Worm (Caenorhabditis elegans) whole organism, L1 larva: Measurements from ENCODE around the gene ZC302.3.

Source experiments
- C16A3.4 ChIP-seq: fragments of 150-350 bp; optimal IDR thresholded peaks from 2 replicates; lab custom pipeline; 2014; ENCODE audit warnings: missing biosample characterization, missing genetic modification characterization
- C34B4.2 ChIP-seq: sonication (generic microtip); optimal IDR thresholded peaks from 2 replicates; lab custom pipeline; 2017; ENCODE audit warnings: mild to moderate bottlenecking, missing genetic modification characterization, missing compliant biosample characterization
- F16B12.6 ChIP-seq: fragments of 150-350 bp; optimal IDR thresholded peaks from 2 replicates; lab custom pipeline; 2014; ENCODE audit warnings: missing biosample characterization, missing genetic modification characterization
- Y116A8C.19 ChIP-seq: sonication (generic microtip); optimal IDR thresholded peaks from 2 replicates; lab custom pipeline; 2016; ENCODE audit warnings: missing compliant biosample characterization, missing genetic modification characterization, borderline replicate concordance
- aha-1 ChIP-seq: fragments of 150-350 bp; optimal IDR thresholded peaks from 2 replicates; lab custom pipeline; 2014; ENCODE audit warnings: missing biosample characterization, missing genetic modification characterization
- aly-2 ChIP-seq: fragments of 150-350 bp; optimal IDR thresholded peaks from 2 replicates; lab custom pipeline; 2014; ENCODE audit warnings: missing biosample characterization, missing genetic modification characterization
- blmp-1 ChIP-seq: fragments of 150-350 bp; optimal IDR thresholded peaks from 2 replicates; lab custom pipeline; 2014; ENCODE audit warnings: missing biosample characterization, missing genetic modification characterization
- ceh-63 ChIP-seq: fragments of 200-800 bp; sonication (Bioruptor generic); optimal IDR thresholded peaks from 2 replicates; lab custom pipeline; 2018; ENCODE audit warnings: mild to moderate bottlenecking, missing genetic modification characterization, missing compliant biosample characterization
- ceh-8 ChIP-seq: fragments of 200-800 bp; sonication (Bioruptor generic); optimal IDR thresholded peaks from 2 replicates; lab custom pipeline; 2018; ENCODE audit warnings: mild to moderate bottlenecking, missing genetic modification characterization, moderate library complexity, missing compliant biosample characterization
- ceh-82 ChIP-seq, 3 experiments: fragments of 150-350 bp in 1 of 3; sonication (generic microtip) in 2 of 3; optimal IDR thresholded peaks; 2 replicates each; lab custom pipeline; 2014 to 2017; ENCODE audit warnings: missing biosample characterization in 3 of 3, missing genetic modification characterization in 3 of 3
- ceh-88 ChIP-seq: fragments of 200-800 bp; sonication (Bioruptor generic); IDR thresholded peaks from 2 replicates; pipeline ENCODE4 v1.3.6; 2022; ENCODE audit warnings: missing genetic modification characterization, missing compliant biosample characterization
- ceh-90 ChIP-seq: sonication (generic microtip); optimal IDR thresholded peaks from 2 replicates; lab custom pipeline; 2016; ENCODE audit warnings: missing genetic modification characterization, missing compliant biosample characterization
- dpl-1 ChIP-seq, 3 experiments: fragments of 150-350 bp in 2 of 3; sonication (generic microtip) in 1 of 3; optimal IDR thresholded peaks; 2 replicates each; lab custom pipeline; 2014 to 2017; ENCODE audit warnings: missing biosample characterization in 3 of 3, missing genetic modification characterization in 3 of 3, missing genetic modification reagents in 3 of 3
- dsc-1 ChIP-seq: sonication (generic microtip); optimal IDR thresholded peaks from 2 replicates; lab custom pipeline; 2016; ENCODE audit warnings: mild to moderate bottlenecking, missing genetic modification characterization, missing compliant biosample characterization
- egl-13 ChIP-seq: sonication (generic microtip); optimal IDR thresholded peaks from 2 replicates; lab custom pipeline; 2016; ENCODE audit warnings: missing genotype, missing genetic modification reagents, missing genetic modification characterization, missing compliant biosample characterization
- egl-27 ChIP-seq, 2 experiments: fragments of 150-350 bp in 1 of 2; sonication (generic microtip); optimal IDR thresholded peaks; 3 replicates each; lab custom pipeline; 2017 to 2018; ENCODE audit warnings: missing biosample characterization in 2 of 2, missing genetic modification characterization in 2 of 2, missing genetic modification reagents in 2 of 2
- fkh-10 ChIP-seq: sonication (generic microtip); optimal IDR thresholded peaks from 2 replicates; lab custom pipeline; 2017; ENCODE audit warnings: missing biosample characterization, missing genetic modification reagents, missing genetic modification characterization
- fkh-4 ChIP-seq: sonication (generic microtip); optimal IDR thresholded peaks from 2 replicates; lab custom pipeline; 2016; ENCODE audit warnings: missing compliant biosample characterization, missing genetic modification characterization, borderline replicate concordance
- grh-1 ChIP-seq: fragments of 200-800 bp; sonication (Bioruptor generic); IDR thresholded peaks from 2 replicates; pipeline ENCODE4 v1.3.6; 2022; ENCODE audit warnings: missing genetic modification reagents, missing genetic modification characterization, missing compliant biosample characterization
- isw-1 ChIP-seq: fragments of 200-800 bp; sonication (Bioruptor generic); IDR thresholded peaks from 2 replicates; pipeline ENCODE4 v1.3.6; 2022; ENCODE audit warnings: missing genetic modification characterization, missing compliant biosample characterization
- lin-13 ChIP-seq: fragments of 150-350 bp; optimal IDR thresholded peaks from 2 replicates; lab custom pipeline; 2014; ENCODE audit warnings: missing biosample characterization, missing genetic modification reagents, missing genetic modification characterization
- lin-14 ChIP-seq: fragments of 200-800 bp; sonication (Bioruptor generic); optimal IDR thresholded peaks from 2 replicates; lab custom pipeline; 2018; ENCODE audit warnings: mild to moderate bottlenecking, missing genetic modification characterization, moderate library complexity, missing compliant biosample characterization
- lin-15B ChIP-seq: fragments of 150-350 bp; sonication (generic microtip); optimal IDR thresholded peaks from 3 replicates; lab custom pipeline; 2014; ENCODE audit warnings: missing biosample characterization, missing genetic modification characterization
- lin-35 ChIP-seq, 2 experiments: fragments of 150-350 bp; optimal IDR thresholded peaks; 2 replicates each; lab custom pipeline; 2014; ENCODE audit warnings: missing biosample characterization in 2 of 2, missing genetic modification characterization in 2 of 2, missing genetic modification reagents in 2 of 2
- lin-39 ChIP-seq: fragments of 150-350 bp; optimal IDR thresholded peaks from 2 replicates; lab custom pipeline; 2014; ENCODE audit warnings: missing biosample characterization, missing genetic modification reagents, missing genetic modification characterization
- lir-3 ChIP-seq: sonication (generic microtip); optimal IDR thresholded peaks from 2 replicates; lab custom pipeline; 2016; ENCODE audit warnings: mild to moderate bottlenecking, missing genetic modification characterization, moderate library complexity, missing compliant biosample characterization; ENCODE audit not compliant: poor library complexity
- lsy-2 ChIP-seq, 2 experiments: fragments of 150-350 bp; optimal IDR thresholded peaks; 2 replicates each; lab custom pipeline; 2014; ENCODE audit warnings: missing biosample characterization in 2 of 2, missing genetic modification characterization in 2 of 2
- mab-9 ChIP-seq: fragments of 200-800 bp; sonication (Bioruptor generic); IDR thresholded peaks from 2 replicates; pipeline ENCODE4 v1.3.6; 2022; ENCODE audit warnings: missing genetic modification reagents, missing genetic modification characterization, missing compliant biosample characterization
- mdl-1 ChIP-seq, 2 experiments: fragments of 150-350 bp; optimal IDR thresholded peaks; 2 replicates each; lab custom pipeline; 2014 to 2017; ENCODE audit warnings: missing biosample characterization in 2 of 2, missing genetic modification characterization in 2 of 2, inconsistent platforms in 1 of 2
- mef-2 ChIP-seq: fragments of 150-350 bp; optimal IDR thresholded peaks from 2 replicates; lab custom pipeline; 2014; ENCODE audit warnings: missing biosample characterization, missing genetic modification characterization
- nhr-12 ChIP-seq: sonication (generic microtip); optimal IDR thresholded peaks from 2 replicates; lab custom pipeline; 2017; ENCODE audit warnings: missing biosample characterization, missing genetic modification characterization
- nhr-19 ChIP-seq: fragments of 200-800 bp; sonication (Bioruptor generic); conservative IDR thresholded peaks from 2 replicates; pipeline ENCODE4 v1.3.6; 2022; ENCODE audit warnings: missing genetic modification characterization, missing compliant biosample characterization
- nhr-47 ChIP-seq: sonication (generic microtip); optimal IDR thresholded peaks from 2 replicates; lab custom pipeline; 2016; ENCODE audit warnings: mild to moderate bottlenecking, missing genetic modification characterization, moderate library complexity, missing compliant biosample characterization
- nhr-76 ChIP-seq: sonication (generic microtip); optimal IDR thresholded peaks from 2 replicates; lab custom pipeline; 2017; ENCODE audit warnings: missing biosample characterization, missing genetic modification characterization
- nhr-84 ChIP-seq: sonication (generic microtip); optimal IDR thresholded peaks from 2 replicates; lab custom pipeline; 2017; ENCODE audit warnings: missing biosample characterization, missing genetic modification characterization
- nhr-85 ChIP-seq: sonication (generic microtip); peaks from one replicate; lab custom pipeline; 2016; ENCODE audit warnings: missing genetic modification characterization, inconsistent platforms, missing compliant biosample characterization
- pqm-1 ChIP-seq: sonication (generic microtip); optimal IDR thresholded peaks from 3 replicates; lab custom pipeline; 2017; ENCODE audit warnings: missing biosample characterization, missing genetic modification characterization
- rnt-1 ChIP-seq: sonication (generic microtip); optimal IDR thresholded peaks from 2 replicates; lab custom pipeline; 2016; ENCODE audit warnings: mild to moderate bottlenecking, missing genetic modification characterization, moderate library complexity, missing compliant biosample characterization
- skn-1 ChIP-seq: fragments of 150-350 bp; optimal IDR thresholded peaks from 2 replicates; lab custom pipeline; 2014; ENCODE audit warnings: missing biosample characterization, missing genetic modification characterization
- snu-23 ChIP-seq: sonication (generic microtip); optimal IDR thresholded peaks from 2 replicates; lab custom pipeline; 2016; ENCODE audit warnings: missing genetic modification characterization, missing compliant biosample characterization
- sox-4 ChIP-seq: sonication (generic microtip); optimal IDR thresholded peaks from 2 replicates; lab custom pipeline; 2016; ENCODE audit warnings: missing genetic modification characterization, missing compliant biosample characterization
- sptf-1 ChIP-seq: fragments of 150-350 bp; optimal IDR thresholded peaks from 2 replicates; lab custom pipeline; 2014; ENCODE audit warnings: missing biosample characterization, missing genetic modification characterization
- sup-37 ChIP-seq: fragments of 200-800 bp; sonication (Bioruptor generic); optimal IDR thresholded peaks from 2 replicates; lab custom pipeline; 2018; ENCODE audit warnings: mild to moderate bottlenecking, missing genetic modification characterization, missing compliant biosample characterization
- swsn-7 ChIP-seq: sonication (generic microtip); optimal IDR thresholded peaks from 2 replicates; lab custom pipeline; 2016; ENCODE audit warnings: missing genetic modification characterization, missing compliant biosample characterization
- tlp-1 ChIP-seq: fragments of 150-350 bp; optimal IDR thresholded peaks from 2 replicates; lab custom pipeline; 2014; ENCODE audit warnings: missing biosample characterization, missing genetic modification characterization
- unc-130 ChIP-seq: fragments of 150-350 bp; optimal IDR thresholded peaks from 2 replicates; lab custom pipeline; 2017; ENCODE audit warnings: missing biosample characterization, missing genetic modification characterization, inconsistent platforms
- unc-30 ChIP-seq: sonication (generic microtip); optimal IDR thresholded peaks from 2 replicates; lab custom pipeline; 2017; ENCODE audit warnings: missing biosample characterization, missing genetic modification characterization
- unc-98 ChIP-seq: fragments of 200-800 bp; sonication (Bioruptor generic); IDR thresholded peaks from 2 replicates; pipeline ENCODE4 v1.3.6; 2022; ENCODE audit warnings: missing genetic modification characterization, missing compliant biosample characterization
- vab-15 ChIP-seq: sonication (generic microtip); optimal IDR thresholded peaks from 2 replicates; lab custom pipeline; 2017; ENCODE audit warnings: missing genotype, mild to moderate bottlenecking, missing genetic modification characterization, missing compliant biosample characterization
- ztf-11 ChIP-seq, 2 experiments: sonication (generic microtip); optimal IDR thresholded peaks; 2 replicates each; lab custom pipeline; 2016 to 2017; ENCODE audit warnings: missing genetic modification characterization in 2 of 2, missing biosample characterization in 1 of 2, missing compliant biosample characterization in 1 of 2
- ztf-4 ChIP-seq: fragments of 150-350 bp; optimal IDR thresholded peaks from 2 replicates; lab custom pipeline; 2014; ENCODE audit warnings: missing biosample characterization, missing genetic modification characterization

ZC302.3 gene

ce11 chrV:10729456-10729904 lies 11.8 kb downstream of the ZC302.3 start (continued):
- TF ChIP-seq lin-14 (GFP tag; lab: Kevin White, UChicago) (peak; percentile 69), lin-35 (GFP tag; optimal IDR thresholded peaks at IDR 0.05; lab: Kevin White, UChicago) (peak in 1 of 2 experiments; percentile 64)

DNA sequence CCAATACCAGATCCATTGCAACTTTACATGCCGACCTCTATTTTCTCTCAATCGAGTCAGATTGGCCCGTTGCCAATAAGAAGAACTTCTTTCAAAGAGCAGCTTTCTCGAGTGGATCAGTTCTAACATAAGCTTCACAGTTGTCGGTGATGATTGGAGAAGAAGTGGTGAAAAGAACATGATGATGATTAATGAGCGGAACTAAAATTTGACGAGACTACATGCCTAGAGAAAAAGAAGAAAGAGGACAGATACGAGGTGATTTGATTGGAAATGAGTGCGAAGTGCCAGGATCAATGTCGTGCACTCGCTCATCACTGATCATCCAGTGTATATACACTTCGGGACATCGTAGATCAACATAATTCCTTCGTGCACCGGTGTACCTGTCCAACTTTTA lies 13.6 kb downstream of the ZC302.3 start:
- TF ChIP-seq nhr-76 (tag; lab: Kevin White, UChicago): no peak
- TF ChIP-seq lin-35 (GFP tag; optimal IDR thresholded peaks at IDR 0.05; lab: Kevin White, UChicago): peak in 1 of 2 experiments; percentile 6
- TF ChIP-seq ztf-11 (tag; optimal IDR thresholded peaks at IDR 0.05; lab: Kevin White, UChicago): no peak
- no peak for TF ChIP-seq lin-15B
- no peak for TF ChIP-seq mab-9 (GFP tag; lab: Robert Waterston, UW)
- TF ChIP-seq lin-13 (GFP tag; lab: Kevin White, UChicago): no peak
- TF ChIP-seq aha-1 (tag; lab: Kevin White, UChicago): no peak
- no peak for TF ChIP-seq mef-2 (tag; lab: Kevin White, UChicago)
- no peak for TF ChIP-seq dsc-1 (tag; lab: Kevin White, UChicago)
- no peak for TF ChIP-seq vab-15 (tag; lab: Kevin White, UChicago)
- TF ChIP-seq tlp-1: no peak
- TF ChIP-seq blmp-1: peak; percentile 57
- peak; percentile 92 for TF ChIP-seq lin-39 (tag; lab: Kevin White, UChicago)
- peak; percentile 91 for TF ChIP-seq rnt-1 (tag; lab: Kevin White, UChicago)
- TF ChIP-seq nhr-47: no peak
- TF ChIP-seq grh-1 (GFP tag; lab: Robert Waterston, UW): no peak
- TF ChIP-seq nhr-85 (tag; lab: Kevin White, UChicago): no peak
- no peak for TF ChIP-seq ceh-63 (GFP tag; lab: Kevin White, UChicago)
- TF ChIP-seq nhr-84: no peak
- TF ChIP-seq sox-4 (tag; lab: Kevin White, UChicago): no peak
- no peak for TF ChIP-seq C34B4.2 (tag; lab: Kevin White, UChicago)
- no peak for TF ChIP-seq ceh-88 (GFP tag; lab: Robert Waterston, UW)
- TF ChIP-seq skn-1 (tag; lab: Kevin White, UChicago): no peak
- TF ChIP-seq nhr-12: no peak
- no peak for TF ChIP-seq egl-27 (tag; optimal IDR thresholded peaks at IDR 0.05; lab: Kevin White, UChicago)
- TF ChIP-seq nhr-19 (GFP tag; lab: Robert Waterston, UW): peak; percentile 66
- no peak for TF ChIP-seq aly-2 (tag; lab: Kevin White, UChicago)
- TF ChIP-seq fkh-4 (tag; lab: Kevin White, UChicago): no peak
- TF ChIP-seq fkh-10 (GFP tag; lab: Kevin White, UChicago): no peak
- TF ChIP-seq ceh-90 (tag; lab: Kevin White, UChicago): no peak
- no peak for TF ChIP-seq F16B12.6
- peak; percentile 12 for TF ChIP-seq C16A3.4
- TF ChIP-seq lin-14 (GFP tag; lab: Kevin White, UChicago): peak; percentile 86
- no peak for TF ChIP-seq sup-37 (GFP tag; lab: Kevin White, UChicago)
- TF ChIP-seq ztf-4 (tag; lab: Kevin White, UChicago): peak; percentile 17
- peak; percentile 18 for TF ChIP-seq swsn-7
- no peak for TF ChIP-seq sptf-1 (tag; lab: Kevin White, UChicago)
- TF ChIP-seq lir-3 (tag; lab: Kevin White, UChicago): no peak
- TF ChIP-seq egl-13 (tag; lab: Kevin White, UChicago): no peak
- no peak for TF ChIP-seq unc-98 (GFP tag; lab: Robert Waterston, UW)
- TF ChIP-seq dpl-1 (GFP tag; optimal IDR thresholded peaks at IDR 0.05; lab: Kevin White, UChicago): no peak
- no peak for TF ChIP-seq ceh-82 (tag; optimal IDR thresholded peaks at IDR 0.05; lab: Kevin White, UChicago)
- no peak for TF ChIP-seq unc-30 (tag; lab: Kevin White, UChicago)
- TF ChIP-seq unc-130 (tag; lab: Kevin White, UChicago): peak; percentile 40
- TF ChIP-seq lsy-2 (tag; optimal IDR thresholded peaks at IDR 0.05; lab: Kevin White, UChicago): peak in 1 of 2 experiments; percentile 26
- TF ChIP-seq Y116A8C.19 (tag; lab: Kevin White, UChicago): no peak
- TF ChIP-seq isw-1: no peak
- peak in 1 of 2 experiments; percentile 8 for TF ChIP-seq mdl-1 (tag; optimal IDR thresholded peaks at IDR 0.05; lab: Kevin White, UChicago)
- TF ChIP-seq pqm-1 (tag; lab: Kevin White, UChicago): no peak
- no peak for TF ChIP-seq ceh-8 (GFP tag; lab: Kevin White, UChicago)
- TF ChIP-seq snu-23 (GFP tag; lab: Kevin White, UChicago): peak; percentile 38
